Worm (Caenorhabditis elegans) whole organism, L1 larva: ENCODE results near the gene pch-2.

ENCODE experiments used
- C16A3.4 ChIP-seq: fragments of 150-350 bp; optimal IDR thresholded peaks from 2 replicates; lab custom pipeline; 2014; ENCODE audit warnings: missing biosample characterization, missing genetic modification characterization
- C34B4.2 ChIP-seq: sonication (generic microtip); optimal IDR thresholded peaks from 2 replicates; lab custom pipeline; 2017; ENCODE audit warnings: mild to moderate bottlenecking, missing genetic modification characterization, missing compliant biosample characterization
- F16B12.6 ChIP-seq: fragments of 150-350 bp; optimal IDR thresholded peaks from 2 replicates; lab custom pipeline; 2014; ENCODE audit warnings: missing biosample characterization, missing genetic modification characterization
- Y116A8C.19 ChIP-seq: sonication (generic microtip); optimal IDR thresholded peaks from 2 replicates; lab custom pipeline; 2016; ENCODE audit warnings: missing compliant biosample characterization, missing genetic modification characterization, borderline replicate concordance
- aha-1 ChIP-seq: fragments of 150-350 bp; optimal IDR thresholded peaks from 2 replicates; lab custom pipeline; 2014; ENCODE audit warnings: missing biosample characterization, missing genetic modification characterization
- alr-1 ChIP-seq: fragments of 200-800 bp; sonication (Bioruptor generic); optimal IDR thresholded peaks from 2 replicates; lab custom pipeline; 2018; ENCODE audit warnings: borderline replicate concordance, mild to moderate bottlenecking, missing genetic modification characterization, missing compliant biosample characterization
- aly-2 ChIP-seq: fragments of 150-350 bp; optimal IDR thresholded peaks from 2 replicates; lab custom pipeline; 2014; ENCODE audit warnings: missing biosample characterization, missing genetic modification characterization
- ama-1 ChIP-seq: fragments of 150-350 bp; optimal IDR thresholded peaks from 2 replicates; lab custom pipeline; 2014
- ceh-63 ChIP-seq: fragments of 200-800 bp; sonication (Bioruptor generic); optimal IDR thresholded peaks from 2 replicates; lab custom pipeline; 2018; ENCODE audit warnings: mild to moderate bottlenecking, missing genetic modification characterization, missing compliant biosample characterization
- ceh-88 ChIP-seq: fragments of 200-800 bp; sonication (Bioruptor generic); IDR thresholded peaks from 2 replicates; pipeline ENCODE4 v1.3.6; 2022; ENCODE audit warnings: missing genetic modification characterization, missing compliant biosample characterization
- ceh-90 ChIP-seq: sonication (generic microtip); optimal IDR thresholded peaks from 2 replicates; lab custom pipeline; 2016; ENCODE audit warnings: missing genetic modification characterization, missing compliant biosample characterization
- ces-1 ChIP-seq: fragments of 150-350 bp; optimal IDR thresholded peaks from 2 replicates; lab custom pipeline; 2014; ENCODE audit warnings: missing biosample characterization, missing genetic modification reagents, missing genetic modification characterization
- dpl-1 ChIP-seq, 3 experiments: fragments of 150-350 bp in 2 of 3; sonication (generic microtip) in 1 of 3; optimal IDR thresholded peaks; 2 replicates each; lab custom pipeline; 2014 to 2017; ENCODE audit warnings: missing biosample characterization in 3 of 3, missing genetic modification characterization in 3 of 3, missing genetic modification reagents in 3 of 3
- dsc-1 ChIP-seq: sonication (generic microtip); optimal IDR thresholded peaks from 2 replicates; lab custom pipeline; 2016; ENCODE audit warnings: mild to moderate bottlenecking, missing genetic modification characterization, missing compliant biosample characterization
- efl-1 ChIP-seq, 4 experiments: fragments of 150-350 bp; optimal IDR thresholded peaks in 3 of 4; peaks in 1 of 4; 1 replicate in 1 of 4; 2 replicates in 3 of 4; lab custom pipeline; 2014; ENCODE audit warnings: missing biosample characterization in 2 of 4, missing genetic modification characterization in 2 of 4, missing genetic modification reagents in 2 of 4
- egl-27 ChIP-seq, 2 experiments: fragments of 150-350 bp in 1 of 2; sonication (generic microtip); optimal IDR thresholded peaks; 3 replicates each; lab custom pipeline; 2017 to 2018; ENCODE audit warnings: missing biosample characterization in 2 of 2, missing genetic modification characterization in 2 of 2, missing genetic modification reagents in 2 of 2
- elt-3 ChIP-seq, 6 experiments: fragments of 150-350 bp in 1 of 6; sonication (generic microtip); optimal IDR thresholded peaks; 2 replicates each; lab custom pipeline; 2017 to 2018; ENCODE audit warnings: missing biosample characterization in 6 of 6, missing genetic modification characterization in 6 of 6, inconsistent platforms in 1 of 6
- ets-5 ChIP-seq: fragments of 200-800 bp; sonication (Bioruptor generic); IDR thresholded peaks from 2 replicates; pipeline ENCODE4 v1.3.6; 2022; ENCODE audit warnings: missing genetic modification characterization, missing compliant biosample characterization
- fkh-4 ChIP-seq: sonication (generic microtip); optimal IDR thresholded peaks from 2 replicates; lab custom pipeline; 2016; ENCODE audit warnings: missing compliant biosample characterization, missing genetic modification characterization, borderline replicate concordance
- fkh-8 ChIP-seq: sonication (generic microtip); optimal IDR thresholded peaks from 2 replicates; lab custom pipeline; 2016; ENCODE audit warnings: mild to moderate bottlenecking, missing genetic modification characterization, missing compliant biosample characterization
- grh-1 ChIP-seq: fragments of 200-800 bp; sonication (Bioruptor generic); IDR thresholded peaks from 2 replicates; pipeline ENCODE4 v1.3.6; 2022; ENCODE audit warnings: missing genetic modification reagents, missing genetic modification characterization, missing compliant biosample characterization
- hpl-2 ChIP-seq: fragments of 150-350 bp; optimal IDR thresholded peaks from 2 replicates; lab custom pipeline; 2014; ENCODE audit warnings: missing biosample characterization, missing genetic modification reagents, missing genetic modification characterization
- lin-13 ChIP-seq: fragments of 150-350 bp; optimal IDR thresholded peaks from 2 replicates; lab custom pipeline; 2014; ENCODE audit warnings: missing biosample characterization, missing genetic modification reagents, missing genetic modification characterization
- lin-35 ChIP-seq, 2 experiments: fragments of 150-350 bp; optimal IDR thresholded peaks; 2 replicates each; lab custom pipeline; 2014; ENCODE audit warnings: missing biosample characterization in 2 of 2, missing genetic modification characterization in 2 of 2, missing genetic modification reagents in 2 of 2
- lin-39 ChIP-seq: fragments of 150-350 bp; optimal IDR thresholded peaks from 2 replicates; lab custom pipeline; 2014; ENCODE audit warnings: missing biosample characterization, missing genetic modification reagents, missing genetic modification characterization
- lsy-2 ChIP-seq, 2 experiments: fragments of 150-350 bp; optimal IDR thresholded peaks; 2 replicates each; lab custom pipeline; 2014; ENCODE audit warnings: missing biosample characterization in 2 of 2, missing genetic modification characterization in 2 of 2
- mab-9 ChIP-seq: fragments of 200-800 bp; sonication (Bioruptor generic); IDR thresholded peaks from 2 replicates; pipeline ENCODE4 v1.3.6; 2022; ENCODE audit warnings: missing genetic modification reagents, missing genetic modification characterization, missing compliant biosample characterization
- nhr-19 ChIP-seq: fragments of 200-800 bp; sonication (Bioruptor generic); conservative IDR thresholded peaks from 2 replicates; pipeline ENCODE4 v1.3.6; 2022; ENCODE audit warnings: missing genetic modification characterization, missing compliant biosample characterization
- nhr-237 ChIP-seq: fragments of 150-350 bp; optimal IDR thresholded peaks from 2 replicates; lab custom pipeline; 2014; ENCODE audit warnings: missing biosample characterization, missing genetic modification characterization
- nhr-28 ChIP-seq: fragments of 150-350 bp; optimal IDR thresholded peaks from 2 replicates; lab custom pipeline; 2014; ENCODE audit warnings: missing biosample characterization, missing genetic modification characterization
- nhr-47 ChIP-seq: sonication (generic microtip); optimal IDR thresholded peaks from 2 replicates; lab custom pipeline; 2016; ENCODE audit warnings: mild to moderate bottlenecking, missing genetic modification characterization, moderate library complexity, missing compliant biosample characterization
- nhr-71 ChIP-seq: sonication (generic microtip); optimal IDR thresholded peaks from 2 replicates; lab custom pipeline; 2016; ENCODE audit warnings: mild to moderate bottlenecking, missing genetic modification characterization, moderate library complexity, missing compliant biosample characterization
- nhr-77 ChIP-seq: fragments of 150-350 bp; optimal IDR thresholded peaks from 2 replicates; lab custom pipeline; 2014; ENCODE audit warnings: missing biosample characterization, missing genetic modification characterization
- nhr-84 ChIP-seq: sonication (generic microtip); optimal IDR thresholded peaks from 2 replicates; lab custom pipeline; 2017; ENCODE audit warnings: missing biosample characterization, missing genetic modification characterization
- pqm-1 ChIP-seq: sonication (generic microtip); optimal IDR thresholded peaks from 3 replicates; lab custom pipeline; 2017; ENCODE audit warnings: missing biosample characterization, missing genetic modification characterization
- snpc-4 ChIP-seq: fragments of 150-350 bp; optimal IDR thresholded peaks from 2 replicates; lab custom pipeline; 2014; ENCODE audit warnings: missing biosample characterization, missing genetic modification characterization
- snu-23 ChIP-seq: sonication (generic microtip); optimal IDR thresholded peaks from 2 replicates; lab custom pipeline; 2016; ENCODE audit warnings: missing genetic modification characterization, missing compliant biosample characterization
- sox-4 ChIP-seq: sonication (generic microtip); optimal IDR thresholded peaks from 2 replicates; lab custom pipeline; 2016; ENCODE audit warnings: missing genetic modification characterization, missing compliant biosample characterization
- sup-37 ChIP-seq: fragments of 200-800 bp; sonication (Bioruptor generic); optimal IDR thresholded peaks from 2 replicates; lab custom pipeline; 2018; ENCODE audit warnings: mild to moderate bottlenecking, missing genetic modification characterization, missing compliant biosample characterization
- unc-30 ChIP-seq: sonication (generic microtip); optimal IDR thresholded peaks from 2 replicates; lab custom pipeline; 2017; ENCODE audit warnings: missing biosample characterization, missing genetic modification characterization
- unc-62 ChIP-seq: fragments of 150-350 bp; optimal IDR thresholded peaks from 2 replicates; lab custom pipeline; 2014; ENCODE audit warnings: missing biosample characterization, missing genetic modification reagents, missing genetic modification characterization
- unc-86 ChIP-seq: sonication (generic microtip); optimal IDR thresholded peaks from 2 replicates; lab custom pipeline; 2016; ENCODE audit warnings: missing genetic modification characterization, missing compliant biosample characterization
- unc-98 ChIP-seq: fragments of 200-800 bp; sonication (Bioruptor generic); IDR thresholded peaks from 2 replicates; pipeline ENCODE4 v1.3.6; 2022; ENCODE audit warnings: missing genetic modification characterization, missing compliant biosample characterization
- vab-15 ChIP-seq: sonication (generic microtip); optimal IDR thresholded peaks from 2 replicates; lab custom pipeline; 2017; ENCODE audit warnings: missing genotype, mild to moderate bottlenecking, missing genetic modification characterization, missing compliant biosample characterization
- zip-4 ChIP-seq: fragments of 200-800 bp; sonication (Bioruptor generic); optimal IDR thresholded peaks from 2 replicates; lab custom pipeline; 2018; ENCODE audit warnings: mild to moderate bottlenecking, missing genetic modification characterization, moderate library complexity, missing compliant biosample characterization
- ztf-11 ChIP-seq, 2 experiments: sonication (generic microtip); optimal IDR thresholded peaks; 2 replicates each; lab custom pipeline; 2016 to 2017; ENCODE audit warnings: missing genetic modification characterization in 2 of 2, missing biosample characterization in 1 of 2, missing compliant biosample characterization in 1 of 2
- ztf-4 ChIP-seq: fragments of 150-350 bp; optimal IDR thresholded peaks from 2 replicates; lab custom pipeline; 2014; ENCODE audit warnings: missing biosample characterization, missing genetic modification characterization

The pch-2 gene

ce11 chrII:8124867-8125266 lies 33.3 kb upstream of the pch-2 start, which contains the start of gene ire-1 (continued):
- TF ChIP-seq nhr-77 (no peak), ztf-11 (tag; optimal IDR thresholded peaks at IDR 0.05; lab: Kevin White, UChicago) (no peak), fkh-4 (tag; lab: Kevin White, UChicago) (no peak), fkh-8 (peak; percentile 48), ceh-88 (GFP tag; lab: Robert Waterston, UW) (no peak), snu-23 (peak; percentile 72), unc-30 (tag; lab: Kevin White, UChicago) (no peak), snpc-4 (peak; percentile 33), mab-9 (no peak), grh-1 (GFP tag; lab: Robert Waterston, UW) (no peak), ces-1 (no peak), Y116A8C.19 (tag; lab: Kevin White, UChicago) (no peak), ets-5 (GFP tag; lab: Robert Waterston, UW) (no peak), nhr-71 (tag; lab: Kevin White, UChicago) (peak; percentile 65), zip-4 (GFP tag; lab: Kevin White, UChicago) (peak; percentile 15), sup-37 (no peak), sox-4 (no peak), C16A3.4 (tag; lab: Kevin White, UChicago) (peak; percentile 81), F16B12.6 (peak; percentile 85), ztf-4 (tag; lab: Kevin White, UChicago) (no peak), C34B4.2 (tag; lab: Kevin White, UChicago) (no peak), dpl-1 (GFP tag; optimal IDR thresholded peaks at IDR 0.05; lab: Kevin White, UChicago) (peak; percentile 54 to 75 (median 70)), vab-15 (no peak), nhr-47 (peak; percentile 52), nhr-28 (tag; lab: Kevin White, UChicago) (no peak), unc-98 (GFP tag; lab: Robert Waterston, UW) (no peak), egl-27 (tag; optimal IDR thresholded peaks at IDR 0.05; lab: Kevin White, UChicago) (no peak), efl-1 (optimal IDR thresholded peaks at IDR 0.05; lab: Kevin White, UChicago) (peak; percentile 52 to 69), efl-1 (GFP tag; optimal IDR thresholded peaks at IDR 0.05 in 1 of 2; lab: Kevin White, UChicago) (peak; percentile 70 to 95), nhr-19 (GFP tag; lab: Robert Waterston, UW) (no peak), alr-1 (tag; lab: Kevin White, UChicago) (no peak), unc-62 (GFP tag; lab: Kevin White, UChicago) (no peak), nhr-237 (tag; lab: Kevin White, UChicago) (no peak), aly-2 (tag; lab: Kevin White, UChicago) (no peak), aha-1 (no peak), dsc-1 (tag; lab: Kevin White, UChicago) (peak; percentile 9), nhr-84 (tag; lab: Kevin White, UChicago) (no peak), unc-86 (tag; lab: Kevin White, UChicago) (no peak), ama-1 (no peak), ceh-90 (tag; lab: Kevin White, UChicago) (no peak), elt-3 (tag; optimal IDR thresholded peaks at IDR 0.05; lab: Kevin White, UChicago) (peak in 1 of 6 experiments; percentile 59), lin-13 (no peak), lin-39 (no peak), lsy-2 (tag; optimal IDR thresholded peaks at IDR 0.05; lab: Kevin White, UChicago) (peak; percentile 98 to 100), ceh-63 (GFP tag; lab: Kevin White, UChicago) (no peak), hpl-2 (GFP tag; lab: Kevin White, UChicago) (no peak), lin-35 (GFP tag; optimal IDR thresholded peaks at IDR 0.05; lab: Kevin White, UChicago) (peak; percentile 71 to 88), pqm-1 (no peak)
- TF ChIP-seq, all 84 proteins: peak for 30
